Worm (Caenorhabditis elegans) whole organism, L2 larva: ENCODE results near the gene C01G10.4.
A peak's percentile ranks its signal among the peaks of the same experiment; 100 is the strongest.

Experiments used
- C34F6.9 ChIP-seq: fragments of 150-350 bp; optimal IDR thresholded peaks from 2 replicates; lab custom pipeline; 2014; ENCODE audit warnings: missing biosample characterization, missing genetic modification characterization
- ama-1 ChIP-seq: fragments of 150-350 bp; optimal IDR thresholded peaks from 2 replicates; lab custom pipeline; 2018; ENCODE audit warnings: inconsistent platforms
- egl-27 ChIP-seq: sonication (generic microtip); optimal IDR thresholded peaks from 3 replicates; lab custom pipeline; 2017; ENCODE audit warnings: missing biosample characterization, missing genetic modification reagents, missing genetic modification characterization
- fos-1 ChIP-seq: fragments of 150-350 bp; optimal IDR thresholded peaks from 2 replicates; lab custom pipeline; 2014; ENCODE audit warnings: missing biosample characterization, missing genetic modification characterization
- mbf-1 ChIP-seq: sonication (generic microtip); optimal IDR thresholded peaks from 2 replicates; lab custom pipeline; 2017; ENCODE audit warnings: missing biosample characterization, missing genetic modification characterization
- nhr-11 ChIP-seq: fragments of 150-350 bp; optimal IDR thresholded peaks from 2 replicates; lab custom pipeline; 2014; ENCODE audit warnings: missing biosample characterization, missing genetic modification characterization
- nhr-237 ChIP-seq: fragments of 150-350 bp; optimal IDR thresholded peaks from 2 replicates; lab custom pipeline; 2014; ENCODE audit warnings: missing biosample characterization, missing genetic modification characterization
- nhr-77 ChIP-seq: fragments of 150-350 bp; optimal IDR thresholded peaks from 2 replicates; lab custom pipeline; 2014; ENCODE audit warnings: missing biosample characterization, missing genetic modification characterization
- snpc-4 ChIP-seq: fragments of 150-350 bp; optimal IDR thresholded peaks from 2 replicates; lab custom pipeline; 2014; ENCODE audit warnings: missing biosample characterization, missing genetic modification characterization
- unc-62 ChIP-seq: fragments of 150-350 bp; optimal IDR thresholded peaks from 2 replicates; lab custom pipeline; 2014; ENCODE audit warnings: missing biosample characterization, missing genetic modification reagents, missing genetic modification characterization
- zag-1 ChIP-seq: fragments of 150-350 bp; optimal IDR thresholded peaks from 2 replicates; lab custom pipeline; 2014; ENCODE audit warnings: missing biosample characterization, missing genetic modification characterization
- ztf-11 ChIP-seq: sonication (generic microtip); optimal IDR thresholded peaks from 2 replicates; lab custom pipeline; 2017; ENCODE audit warnings: missing biosample characterization, missing genetic modification characterization
- ztf-4 ChIP-seq: fragments of 150-350 bp; optimal IDR thresholded peaks from 2 replicates; lab custom pipeline; 2014; ENCODE audit warnings: missing biosample characterization, missing genetic modification characterization

ce11 chrV:15065068-15065744 is 24.3 kb upstream of the C01G10.4 start, which contains the start of gene C25D7.9:
- TF ChIP-seq unc-62 (no peak), egl-27 (no peak), ztf-11 (tag; lab: Kevin White, UChicago) (no peak), C34F6.9 (tag; lab: Kevin White, UChicago) (peak; percentile 29), nhr-77 (tag; lab: Kevin White, UChicago) (no peak), fos-1 (no peak), mbf-1 (tag; lab: Kevin White, UChicago) (no peak), ama-1 (no peak), ztf-4 (tag; lab: Kevin White, UChicago) (no peak), nhr-11 (tag; lab: Kevin White, UChicago) (no peak), nhr-237 (no peak), snpc-4 (tag; lab: Kevin White, UChicago) (no peak), zag-1 (tag; lab: Kevin White, UChicago) (peak; percentile 51)
